Worm (Caenorhabditis elegans) whole organism, midembryonic: ENCODE measurements around the gene F40G9.6.

ENCODE experiments used
- flt-1 ChIP-seq: fragments of 200-800 bp; sonication (Bioruptor generic); IDR thresholded peaks from 2 replicates; pipeline ENCODE4 v1.3.6; 2022; ENCODE audit warnings: missing genetic modification characterization, missing compliant biosample characterization
- ztf-29 ChIP-seq: fragments of 200-800 bp; sonication (Bioruptor generic); IDR thresholded peaks from 2 replicates; pipeline ENCODE4 v1.3.6; 2022; ENCODE audit warnings: missing genetic modification reagents, missing genetic modification characterization, missing compliant biosample characterization

- TF ChIP-seq flt-1 (GFP tag; lab: Robert Waterston, UW) (no peak), ztf-29 (no peak)
Measured at ce11 chrIII:188426-188888, 9.1 kb downstream of the F40G9.6 start, which contains the start of gene ubc-20.
